Worm (Caenorhabditis elegans): Measurements from ENCODE around the gene T23B12.11.

T23B12.11 gene

DNA sequence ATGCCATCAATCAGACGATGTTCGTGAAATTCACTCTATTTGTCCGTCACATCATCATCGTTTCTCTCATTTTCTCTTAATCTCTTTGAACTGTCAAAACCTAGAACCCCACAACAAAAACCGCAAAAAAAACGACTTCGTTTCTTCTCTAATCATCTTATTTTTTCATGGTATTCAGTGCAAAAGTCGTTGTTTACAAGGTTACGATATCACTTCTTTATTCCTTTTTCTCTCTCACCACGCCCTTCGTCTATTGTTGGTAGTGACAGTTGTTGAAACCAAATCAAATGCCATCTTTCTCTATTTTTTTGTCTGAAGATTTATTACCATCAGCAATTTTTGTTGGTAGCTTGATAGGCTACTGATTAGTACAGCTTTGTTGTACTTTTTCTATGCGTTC is 6.0 kb upstream of the T23B12.11 start:
- TF ChIP-seq unc-39 (tag; optimal IDR thresholded peaks at IDR 0.05) (no peak), sma-3 (GFP tag; optimal IDR thresholded peaks at IDR 0.05) (peak; percentile 45), nhr-25 (tag; optimal IDR thresholded peaks at IDR 0.05) (peak; percentile 78), blmp-1 (tag; optimal IDR thresholded peaks at IDR 0.05; ENCODE audit: insufficient read depth) (no peak), sma-9 (GFP tag; optimal IDR thresholded peaks at IDR 0.05) (peak; percentile 27), sma-9 (tag; optimal IDR thresholded peaks at IDR 0.05) (no peak)

- no peak for TF ChIP-seq nhr-23 (tag; optimal IDR thresholded peaks at IDR 0.05)
- TF ChIP-seq nhr-129 (tag; optimal IDR thresholded peaks at IDR 0.05) = no peak
- TF ChIP-seq elt-1 (tag; optimal IDR thresholded peaks at IDR 0.05) = no peak
- TF ChIP-seq mab-5 (tag; optimal IDR thresholded peaks at IDR 0.05) = peak; percentile 57
- no peak for TF ChIP-seq lin-13 (GFP tag; optimal IDR thresholded peaks at IDR 0.05)
- no peak for TF ChIP-seq C34F6.9 (tag; optimal IDR thresholded peaks at IDR 0.05)
Observed at ce11 chrV:8450690-8451089, 4.5 kb upstream of the T23B12.11 start.

ce11 chrV:8460306-8460705 is 5.1 kb downstream of the T23B12.11 start, which contains the start of gene T23B12.6:
TSS of gene T23B12.6 (minus strand) at chrV:8460419.
- TF ChIP-seq crh-2 (tag; optimal IDR thresholded peaks at IDR 0.05) (no peak), lin-13 (GFP tag; optimal IDR thresholded peaks at IDR 0.05) (no peak), nhr-77 (tag; optimal IDR thresholded peaks at IDR 0.05) (no peak), lsy-2 (tag; optimal IDR thresholded peaks at IDR 0.05) (no peak), ztf-4 (tag; optimal IDR thresholded peaks at IDR 0.05) (no peak), R02D3.7 (tag; optimal IDR thresholded peaks at IDR 0.05) (no peak), sma-3 (GFP tag; optimal IDR thresholded peaks at IDR 0.05) (no peak), alr-1 (tag; optimal IDR thresholded peaks at IDR 0.05) (no peak), sem-4 (tag; optimal IDR thresholded peaks at IDR 0.05) (no peak), nhr-10 (tag; optimal IDR thresholded peaks at IDR 0.05) (no peak), nhr-237 (tag; optimal IDR thresholded peaks at IDR 0.05) (no peak), nhr-23 (tag; optimal IDR thresholded peaks at IDR 0.05) (no peak), egl-27 (tag; optimal IDR thresholded peaks at IDR 0.05) (no peak), nhr-12 (tag; optimal IDR thresholded peaks at IDR 0.05) (no peak), mbf-1 (tag; optimal IDR thresholded peaks at IDR 0.05) (no peak), mab-5 (tag; optimal IDR thresholded peaks at IDR 0.05) (no peak)

DNA sequence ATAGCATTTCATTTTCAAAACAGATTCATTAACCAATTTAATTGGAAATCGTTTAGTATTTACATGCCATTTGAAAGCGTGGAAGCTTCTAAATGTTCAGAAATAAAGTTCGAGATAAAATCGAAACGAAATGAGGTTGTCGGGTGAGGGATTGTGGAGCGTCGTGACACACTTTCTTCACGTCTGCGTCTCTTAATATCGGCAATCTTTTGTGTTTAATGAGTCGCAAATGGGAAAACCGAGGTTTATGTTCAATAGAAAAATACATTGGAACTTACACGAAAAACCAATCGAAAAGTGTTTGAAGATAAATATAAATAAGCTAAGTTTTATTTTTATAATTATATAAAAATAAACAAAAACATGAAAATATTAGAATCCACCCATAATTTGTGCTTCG is 5.6 kb downstream of the T23B12.11 start:
- TF ChIP-seq ceh-82 (tag; optimal IDR thresholded peaks at IDR 0.05) = no peak
- TF ChIP-seq sma-3 (GFP tag; optimal IDR thresholded peaks at IDR 0.05) = no peak
- TF ChIP-seq snpc-4 (tag; optimal IDR thresholded peaks at IDR 0.05) = no peak
- peak in 1 of 2 experiments; percentile 27 for TF ChIP-seq lsy-2 (tag; optimal IDR thresholded peaks at IDR 0.05)
- no peak for TF ChIP-seq gmeb-1 (tag; optimal IDR thresholded peaks at IDR 0.05)
- TF ChIP-seq lin-39 (tag; optimal IDR thresholded peaks at IDR 0.05) = no peak
- no peak for TF ChIP-seq Y55F3AM.14 (GFP tag; optimal IDR thresholded peaks at IDR 0.05)
- peak; percentile 7 for TF ChIP-seq nhr-129 (tag; optimal IDR thresholded peaks at IDR 0.05)
- TF ChIP-seq ceh-16 (tag; optimal IDR thresholded peaks at IDR 0.05) = no peak
- TF ChIP-seq lin-13 (GFP tag; optimal IDR thresholded peaks at IDR 0.05) = peak; percentile 30
- TF ChIP-seq nhr-237 (tag; optimal IDR thresholded peaks at IDR 0.05) = no peak
- TF ChIP-seq egl-27 (tag; optimal IDR thresholded peaks at IDR 0.05) = no peak
- no peak for TF ChIP-seq ztf-4 (tag; optimal IDR thresholded peaks at IDR 0.05)
- peak; percentile 46 for TF ChIP-seq unc-55 (GFP tag; optimal IDR thresholded peaks at IDR 0.05)
- no peak for TF ChIP-seq ama-1 (optimal IDR thresholded peaks at IDR 0.05)
- TF ChIP-seq elt-1 (tag; optimal IDR thresholded peaks at IDR 0.05) = no peak
- TF ChIP-seq mbf-1 (tag; optimal IDR thresholded peaks at IDR 0.05) = no peak
- no peak for TF ChIP-seq ZK546.5 (tag; optimal IDR thresholded peaks at IDR 0.05)
- no peak for TF ChIP-seq fos-1 (tag; optimal IDR thresholded peaks at IDR 0.05)
- TF ChIP-seq peb-1 (tag; optimal IDR thresholded peaks at IDR 0.05) = no peak
- TF ChIP-seq sem-4 (tag; optimal IDR thresholded peaks at IDR 0.05) = peak; percentile 30
- TF ChIP-seq mab-5 (tag; optimal IDR thresholded peaks at IDR 0.05) = no peak
- TF ChIP-seq lin-11 (tag; optimal IDR thresholded peaks at IDR 0.05) = no peak
- TF ChIP-seq C34F6.9 (tag; optimal IDR thresholded peaks at IDR 0.05) = peak; percentile 42

DNA sequence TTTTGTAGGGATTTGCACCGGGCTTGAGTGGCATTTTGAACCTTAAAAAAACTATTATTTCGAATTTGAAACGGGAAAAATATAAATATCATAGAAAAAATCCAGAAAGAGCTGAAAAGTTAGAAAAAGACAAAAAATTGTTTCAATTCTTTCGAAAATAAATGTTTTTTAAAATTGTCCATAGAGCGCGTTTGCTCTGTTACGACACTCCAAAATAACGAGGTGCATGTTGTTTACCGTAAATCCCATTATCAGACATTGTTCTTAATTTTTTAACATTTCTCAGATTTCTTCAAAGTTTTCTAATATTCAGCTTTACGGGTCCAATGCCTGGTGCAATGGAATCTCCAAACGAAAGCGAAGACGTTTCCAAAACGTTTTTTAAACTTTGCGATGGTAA is 6.9 kb downstream of the T23B12.11 start, which contains the start of the genes dnj-22 and natc-1:
dnj-22 (minus strand) TSS at position 47 of the 400 bp plus-strand sequence.
natc-1 (plus strand) TSS at position 286 of the 400 bp plus-strand sequence.
- TF ChIP-seq R02D3.7 (tag; optimal IDR thresholded peaks at IDR 0.05) (peak; percentile 76), unc-39 (tag; optimal IDR thresholded peaks at IDR 0.05) (no peak), lin-13 (GFP tag; optimal IDR thresholded peaks at IDR 0.05) (peak; percentile 83), ztf-4 (tag; optimal IDR thresholded peaks at IDR 0.05) (peak; percentile 42), mbf-1 (tag; optimal IDR thresholded peaks at IDR 0.05) (no peak), ceh-82 (tag; optimal IDR thresholded peaks at IDR 0.05) (no peak), unc-62 (GFP tag; optimal IDR thresholded peaks at IDR 0.05) (no peak), elt-1 (tag; optimal IDR thresholded peaks at IDR 0.05) (no peak), blmp-1 (tag; optimal IDR thresholded peaks at IDR 0.05; ENCODE audit: insufficient read depth) (peak; percentile 19), alr-1 (tag; optimal IDR thresholded peaks at IDR 0.05) (no peak), ztf-11 (tag; optimal IDR thresholded peaks at IDR 0.05) (no peak), mdl-1 (tag; optimal IDR thresholded peaks at IDR 0.05) (peak in 1 of 2 experiments; percentile 34), skn-1 (tag; optimal IDR thresholded peaks at IDR 0.05) (peak; percentile 63), nhr-25 (tag; optimal IDR thresholded peaks at IDR 0.05) (peak; percentile 76), fos-1 (tag; optimal IDR thresholded peaks at IDR 0.05) (peak; percentile 47), crh-2 (tag; optimal IDR thresholded peaks at IDR 0.05) (peak; percentile 92), lin-39 (tag; optimal IDR thresholded peaks at IDR 0.05) (no peak), zag-1 (tag; optimal IDR thresholded peaks at IDR 0.05) (no peak), aly-2 (tag; optimal IDR thresholded peaks at IDR 0.05) (no peak), nhr-77 (tag; optimal IDR thresholded peaks at IDR 0.05) (no peak), snpc-4 (tag; optimal IDR thresholded peaks at IDR 0.05) (peak; percentile 88), C34F6.9 (tag; optimal IDR thresholded peaks at IDR 0.05) (peak; percentile 98), nhr-21 (tag; optimal IDR thresholded peaks at IDR 0.05) (peak; percentile 61), elt-3 (tag; optimal IDR thresholded peaks at IDR 0.05) (no peak), nhr-23 (tag; optimal IDR thresholded peaks at IDR 0.05) (no peak)

Data from whole organism, L2 larva.